Worm (Caenorhabditis elegans) whole organism, young adult: Measurements from ENCODE around the gene acr-24.

Experiments
- B0019.2 ChIP-seq: fragments of 200-800 bp; sonication (Bioruptor generic); conservative IDR thresholded peaks from 2 replicates; pipeline ENCODE4 v1.3.6; 2022; ENCODE audit warnings: missing genetic modification reagents, missing genetic modification characterization, missing compliant biosample characterization
- C06A6.2 ChIP-seq: fragments of 200-800 bp; sonication (Bioruptor generic); conservative IDR thresholded peaks from 2 replicates; pipeline ENCODE4 v1.3.6; 2022; ENCODE audit warnings: missing genetic modification characterization, missing compliant biosample characterization
- F33H1.4 ChIP-seq: fragments of 200-800 bp; sonication (Bioruptor generic); IDR thresholded peaks from 2 replicates; pipeline ENCODE4 v1.3.6; 2022; ENCODE audit warnings: missing genetic modification reagents, missing genetic modification characterization, missing compliant biosample characterization
- F37B4.10 ChIP-seq: fragments of 200-800 bp; sonication (Bioruptor generic); IDR thresholded peaks from 2 replicates; pipeline ENCODE4 v1.3.6; 2022; ENCODE audit warnings: missing genetic modification characterization, missing compliant biosample characterization
- F49E8.2 ChIP-seq: sonication (generic microtip); optimal IDR thresholded peaks from 3 replicates; lab custom pipeline; 2017; ENCODE audit warnings: missing genetic modification characterization, mild to moderate bottlenecking, missing compliant biosample characterization, antibody characterized with exemption, moderate library complexity; ENCODE audit not compliant: insufficient read depth
- K12H6.12 ChIP-seq: fragments of 200-800 bp; sonication (Bioruptor generic); optimal IDR thresholded peaks from 2 replicates; lab custom pipeline; 2018; ENCODE audit warnings: mild to moderate bottlenecking, missing genetic modification characterization, missing compliant biosample characterization
- Y56A3A.18 ChIP-seq: fragments of 200-800 bp; sonication (Bioruptor generic); IDR thresholded peaks from 2 replicates; pipeline ENCODE4 v1.3.6; 2022; ENCODE audit warnings: missing genetic modification reagents, missing genetic modification characterization, missing compliant biosample characterization
- akir-1 ChIP-seq: fragments of 200-800 bp; sonication (Bioruptor generic); optimal IDR thresholded peaks from 2 replicates; lab custom pipeline; 2018; ENCODE audit warnings: mild to moderate bottlenecking, missing genetic modification characterization, moderate library complexity, missing compliant biosample characterization
- aptf-3 ChIP-seq: fragments of 200-800 bp; sonication (Bioruptor generic); IDR thresholded peaks from 2 replicates; pipeline ENCODE4 v1.3.6; 2022; ENCODE audit warnings: missing genetic modification characterization, missing compliant biosample characterization
- attf-5 ChIP-seq: fragments of 200-800 bp; sonication (Bioruptor generic); optimal IDR thresholded peaks from 2 replicates; lab custom pipeline; 2018; ENCODE audit warnings: mild to moderate bottlenecking, missing genetic modification characterization, missing compliant biosample characterization
- bed-2 ChIP-seq: fragments of 200-800 bp; sonication (Bioruptor generic); IDR thresholded peaks from 2 replicates; pipeline ENCODE4 v1.3.6; 2022; ENCODE audit warnings: missing genetic modification reagents, missing genetic modification characterization, missing compliant biosample characterization
- cebp-2 ChIP-seq: fragments of 200-800 bp; sonication (Bioruptor generic); IDR thresholded peaks from 2 replicates; pipeline ENCODE4 v1.3.6; 2022; ENCODE audit warnings: missing genetic modification characterization, missing compliant biosample characterization
- ceh-100 ChIP-seq: fragments of 200-800 bp; sonication (Bioruptor generic); IDR thresholded peaks from 2 replicates; pipeline ENCODE4 v1.3.6; 2022; ENCODE audit warnings: missing genetic modification reagents, missing genetic modification characterization, missing compliant biosample characterization
- ceh-91 ChIP-seq: fragments of 200-800 bp; sonication (Bioruptor generic); IDR thresholded peaks from 2 replicates; pipeline ENCODE4 v1.3.6; 2022; ENCODE audit warnings: missing genetic modification reagents, missing genetic modification characterization, missing compliant biosample characterization
- chd-7 ChIP-seq: sonication (generic microtip); optimal IDR thresholded peaks from 2 replicates; lab custom pipeline; 2016; ENCODE audit warnings: mild to moderate bottlenecking, missing genetic modification characterization, moderate library complexity, missing compliant biosample characterization
- dpl-1 ChIP-seq: fragments of 150-350 bp; optimal IDR thresholded peaks from 2 replicates; lab custom pipeline; 2014; ENCODE audit warnings: missing biosample characterization, missing genetic modification reagents, missing genetic modification characterization
- egrh-3 ChIP-seq: fragments of 200-800 bp; sonication (Bioruptor generic); IDR thresholded peaks from 2 replicates; pipeline ENCODE4 v1.3.6; 2022; ENCODE audit warnings: missing genetic modification reagents, missing genetic modification characterization, missing compliant biosample characterization
- gei-17 ChIP-seq: fragments of 200-800 bp; sonication (Bioruptor generic); optimal IDR thresholded peaks from 2 replicates; lab custom pipeline; 2018; ENCODE audit warnings: mild to moderate bottlenecking, missing genetic modification characterization, missing compliant biosample characterization
- him-1 ChIP-seq: sonication (generic microtip); optimal IDR thresholded peaks from 2 replicates; lab custom pipeline; 2016; ENCODE audit warnings: missing genotype, missing genetic modification reagents, missing genetic modification characterization, missing compliant biosample characterization
- hmg-20 ChIP-seq: fragments of 200-800 bp; sonication (Bioruptor generic); IDR thresholded peaks from 2 replicates; pipeline ENCODE4 v1.3.6; 2022; ENCODE audit warnings: missing genetic modification reagents, missing genetic modification characterization, missing compliant biosample characterization
- hrde-1 ChIP-seq: sonication (generic microtip); optimal IDR thresholded peaks from 2 replicates; lab custom pipeline; 2016; ENCODE audit warnings: missing genetic modification characterization, mild to moderate bottlenecking, missing compliant biosample characterization, moderate library complexity, missing genotype, missing genetic modification reagents, borderline replicate concordance
- let-526 ChIP-seq: fragments of 200-800 bp; sonication (Bioruptor generic); IDR thresholded peaks from 2 replicates; pipeline ENCODE4 v1.3.6; 2022; ENCODE audit warnings: missing genetic modification reagents, missing genetic modification characterization, missing compliant biosample characterization
- lir-1 ChIP-seq: fragments of 200-800 bp; sonication (Bioruptor generic); conservative IDR thresholded peaks from 2 replicates; pipeline ENCODE4 v1.3.6; 2022; ENCODE audit warnings: missing genetic modification reagents, missing genetic modification characterization, missing compliant biosample characterization
- lsl-1 ChIP-seq: fragments of 200-800 bp; sonication (Bioruptor generic); optimal IDR thresholded peaks from 2 replicates; lab custom pipeline; 2018; ENCODE audit warnings: mild to moderate bottlenecking, missing genetic modification characterization, moderate library complexity, missing compliant biosample characterization
- madf-3 ChIP-seq: fragments of 200-800 bp; sonication (Bioruptor generic); IDR thresholded peaks from 2 replicates; pipeline ENCODE4 v1.3.6; 2022; ENCODE audit warnings: missing genetic modification reagents, missing genetic modification characterization, missing compliant biosample characterization
- madf-6 ChIP-seq: fragments of 200-800 bp; sonication (Bioruptor generic); IDR thresholded peaks from 2 replicates; pipeline ENCODE4 v1.3.6; 2022; ENCODE audit warnings: missing genetic modification reagents, missing genetic modification characterization, missing compliant biosample characterization
- mcd-1 ChIP-seq: fragments of 200-800 bp; sonication (Bioruptor generic); IDR thresholded peaks from 2 replicates; pipeline ENCODE4 v1.3.6; 2022; ENCODE audit warnings: missing genetic modification reagents, missing genetic modification characterization, missing compliant biosample characterization
- mel-28 ChIP-seq: sonication (generic microtip); optimal IDR thresholded peaks from 2 replicates; lab custom pipeline; 2016; ENCODE audit warnings: borderline replicate concordance, mild to moderate bottlenecking, missing genetic modification characterization, missing compliant biosample characterization
- nfya-2 ChIP-seq: fragments of 200-800 bp; sonication (Bioruptor generic); IDR thresholded peaks from 2 replicates; pipeline ENCODE4 v1.3.6; 2022; ENCODE audit warnings: missing genetic modification reagents, missing genetic modification characterization, missing compliant biosample characterization
- nfyb-1 ChIP-seq: fragments of 200-800 bp; sonication (Bioruptor generic); IDR thresholded peaks from 2 replicates; pipeline ENCODE4 v1.3.6; 2022; ENCODE audit warnings: missing genetic modification reagents, missing genetic modification characterization, missing compliant biosample characterization
- nhr-80 ChIP-seq: sonication (generic microtip); optimal IDR thresholded peaks from 2 replicates; lab custom pipeline; 2016; ENCODE audit warnings: missing genetic modification characterization, missing compliant biosample characterization
- nhr-90 ChIP-seq: sonication (generic microtip); optimal IDR thresholded peaks from 2 replicates; lab custom pipeline; 2016; ENCODE audit warnings: missing genotype, mild to moderate bottlenecking, missing genetic modification characterization, missing compliant biosample characterization
- pbrm-1 ChIP-seq: fragments of 200-800 bp; sonication (Bioruptor generic); IDR thresholded peaks from 2 replicates; pipeline ENCODE4 v1.3.6; 2022; ENCODE audit warnings: missing genetic modification reagents, missing genetic modification characterization, missing compliant biosample characterization
- pha-4 ChIP-seq: fragments of 150-350 bp; sonication (generic microtip); optimal IDR thresholded peaks from 2 replicates; lab custom pipeline; 2014; ENCODE audit warnings: missing biosample characterization, missing genetic modification reagents, missing genetic modification characterization
- repo-1 ChIP-seq: sonication (generic microtip); optimal IDR thresholded peaks from 2 replicates; lab custom pipeline; 2017; ENCODE audit warnings: mild to moderate bottlenecking, missing genetic modification characterization, missing compliant biosample characterization
- rpc-1 ChIP-seq, 2 experiments: fragments of 150-350 bp in 1 of 2; sonication (generic microtip) in 1 of 2; optimal IDR thresholded peaks; 2 replicates each; lab custom pipeline; 2014 to 2018; ENCODE audit warnings: missing biosample characterization in 1 of 2, missing genetic modification characterization in 1 of 2, missing genetic modification reagents in 1 of 2, missing genotype in 1 of 2
- snpc-3.4 ChIP-seq: sonication (generic microtip); optimal IDR thresholded peaks from 2 replicates; lab custom pipeline; 2017; ENCODE audit warnings: missing genetic modification characterization, mild to moderate bottlenecking, missing compliant biosample characterization, antibody characterized with exemption, moderate library complexity, missing genotype, missing genetic modification reagents
- tbp1 ChIP-seq: fragments of 200-800 bp; sonication (Bioruptor generic); optimal IDR thresholded peaks from 2 replicates; lab custom pipeline; 2018; ENCODE audit warnings: mild to moderate bottlenecking, missing genetic modification characterization, missing compliant biosample characterization
- tbx-9 ChIP-seq: sonication (generic microtip); optimal IDR thresholded peaks from 2 replicates; lab custom pipeline; 2016; ENCODE audit warnings: borderline replicate concordance, missing genetic modification characterization, inconsistent platforms, missing compliant biosample characterization
- tlf-1 ChIP-seq: fragments of 200-800 bp; sonication (Bioruptor generic); optimal IDR thresholded peaks from 2 replicates; lab custom pipeline; 2018; ENCODE audit warnings: mild to moderate bottlenecking, missing genetic modification characterization, missing compliant biosample characterization
- unc-130 ChIP-seq: sonication (generic microtip); optimal IDR thresholded peaks from 2 replicates; lab custom pipeline; 2016; ENCODE audit warnings: missing genetic modification reagents, missing genetic modification characterization, missing compliant biosample characterization
- xnd-1 ChIP-seq: sonication (generic microtip); optimal IDR thresholded peaks from 2 replicates; lab custom pipeline; 2016; ENCODE audit warnings: missing genotype, missing genetic modification reagents, missing genetic modification characterization, missing compliant biosample characterization
- zim-3 ChIP-seq: sonication (generic microtip); optimal IDR thresholded peaks from 2 replicates; lab custom pipeline; 2017; ENCODE audit warnings: mild to moderate bottlenecking, missing genetic modification characterization, moderate library complexity, missing compliant biosample characterization
- ztf-18 ChIP-seq: sonication (generic microtip); optimal IDR thresholded peaks from 2 replicates; lab custom pipeline; 2016; ENCODE audit warnings: missing genotype, mild to moderate bottlenecking, missing genetic modification characterization, missing compliant biosample characterization
- ztf-28 ChIP-seq: fragments of 200-800 bp; sonication (Bioruptor generic); IDR thresholded peaks from 2 replicates; pipeline ENCODE4 v1.3.6; 2022; ENCODE audit warnings: missing genetic modification reagents, missing genetic modification characterization, missing compliant biosample characterization
- ztf-3 ChIP-seq: fragments of 200-800 bp; sonication (Bioruptor generic); optimal IDR thresholded peaks from 2 replicates; lab custom pipeline; 2018; ENCODE audit warnings: mild to moderate bottlenecking, missing genetic modification characterization, missing compliant biosample characterization

The acr-24 gene

DNA sequence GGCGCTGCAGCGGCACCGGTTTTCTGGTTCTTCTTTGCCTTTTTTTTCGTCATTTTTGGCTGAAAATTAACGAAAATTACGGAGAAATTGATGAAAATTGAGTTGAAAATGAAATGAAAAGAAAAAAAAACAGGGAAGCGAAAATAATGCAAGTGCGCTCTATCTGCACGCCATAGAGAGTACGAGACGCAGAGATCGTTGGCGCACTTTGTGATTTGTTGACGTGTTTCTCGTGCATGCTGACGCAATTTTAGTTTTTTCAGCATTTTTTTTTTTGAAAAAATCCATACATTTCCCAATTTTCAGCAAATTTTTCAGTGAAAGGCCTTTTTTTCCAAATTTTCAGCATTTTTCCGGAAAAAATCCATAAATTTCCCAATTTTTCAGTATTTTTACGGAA, 25.9 kb upstream of the acr-24 start, which contains the start of gene ntl-11 (continued):
- TF ChIP-seq him-1 (tag; lab: Kevin White, UChicago) (peak; percentile 15), F33H1.4 (GFP tag; lab: Robert Waterston, UW) (peak; percentile 77), mcd-1 (GFP tag; lab: Robert Waterston, UW) (peak; percentile 100)

DNA sequence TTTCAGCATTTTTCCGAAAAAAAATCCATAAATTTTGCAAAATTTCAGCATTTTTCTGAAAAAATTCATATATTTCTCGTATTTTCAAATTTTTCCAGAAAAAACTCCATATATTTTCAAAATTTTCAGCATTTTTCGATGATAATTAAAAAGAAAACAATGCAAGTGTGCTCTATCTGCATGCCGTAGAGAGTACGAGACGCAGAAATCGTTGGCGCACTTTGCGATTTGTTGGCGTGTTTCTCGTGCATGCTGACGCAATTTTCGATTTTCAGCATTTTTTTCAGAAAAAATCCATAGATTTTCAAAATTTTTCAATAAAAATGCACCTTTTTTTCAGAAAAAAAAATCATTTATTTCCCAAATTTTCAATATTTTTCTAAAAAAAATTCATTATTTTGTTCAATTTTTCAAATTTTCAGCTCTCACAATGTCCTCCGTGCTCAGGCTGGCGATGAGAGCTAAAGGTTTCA, 24.9 kb upstream of the acr-24 start, which contains the start of gene Y73F8A.27:
TSS of gene Y73F8A.27 (plus strand) at position 423 of the 473 bp plus-strand sequence.
- TF ChIP-seq nfyb-1 (GFP tag; lab: Robert Waterston, UW) (peak; percentile 92), gei-17 (peak; percentile 35), madf-6 (GFP tag; lab: Robert Waterston, UW) (peak; percentile 62), ceh-100 (GFP tag; lab: Robert Waterston, UW) (peak; percentile 78), pha-4 (tag; lab: Kevin White, UChicago) (peak; percentile 90), K12H6.12 (tag; lab: Kevin White, UChicago) (peak; percentile 74), nhr-90 (tag; lab: Kevin White, UChicago) (peak; percentile 28), C06A6.2 (peak; percentile 80), snpc-3.4 (peak; percentile 94), attf-5 (GFP tag; lab: Kevin White, UChicago) (peak; percentile 98), let-526 (0 out of 2 replicates have a peak, but pooled peaks have one; percentile 50), ztf-3 (no peak), him-1 (tag; lab: Kevin White, UChicago) (no peak), dpl-1 (GFP tag; lab: Kevin White, UChicago) (peak; percentile 59), cebp-2 (GFP tag; lab: Robert Waterston, UW) (no peak), tbp1 (peak; percentile 75), mel-28 (tag; lab: Kevin White, UChicago) (no peak), nhr-80 (tag; lab: Kevin White, UChicago) (peak; percentile 54), rpc-1 (optimal IDR thresholded peaks at IDR 0.05; lab: Kevin White, UChicago) (no peak), rpc-1 (tag; optimal IDR thresholded peaks at IDR 0.05; lab: Kevin White, UChicago) (no peak), tbx-9 (tag; lab: Kevin White, UChicago) (no peak), ztf-28 (GFP tag; lab: Robert Waterston, UW) (peak; percentile 59; the same call in 1 of the 2 replicates), ceh-91 (GFP tag; lab: Robert Waterston, UW) (peak; percentile 54; the same call in 1 of the 2 replicates), bed-2 (no peak), F49E8.2 (tag; lab: Kevin White, UChicago) (peak; percentile 55), akir-1 (GFP tag; lab: Kevin White, UChicago) (no peak), tlf-1 (peak; percentile 91), chd-7 (peak; percentile 36), mcd-1 (GFP tag; lab: Robert Waterston, UW) (peak; percentile 99), hrde-1 (tag; lab: Kevin White, UChicago) (peak; percentile 22), lir-1 (GFP tag; lab: Robert Waterston, UW) (peak; percentile 79), egrh-3 (GFP tag; lab: Robert Waterston, UW) (no peak), F37B4.10 (no peak), ztf-18 (tag; lab: Kevin White, UChicago) (peak; percentile 99), hmg-20 (GFP tag; lab: Robert Waterston, UW) (peak; percentile 68), nfya-2 (GFP tag; lab: Robert Waterston, UW) (no peak), xnd-1 (tag; lab: Kevin White, UChicago) (peak; percentile 4), unc-130 (GFP tag; lab: Kevin White, UChicago) (peak; percentile 62), aptf-3 (GFP tag; lab: Robert Waterston, UW) (no peak), Y56A3A.18 (GFP tag; lab: Robert Waterston, UW) (peak; percentile 69), pbrm-1 (peak; percentile 91), zim-3 (tag; lab: Kevin White, UChicago) (no peak), repo-1 (peak; percentile 77), madf-3 (GFP tag; lab: Robert Waterston, UW) (peak; percentile 89), B0019.2 (GFP tag; lab: Robert Waterston, UW) (0 out of 2 replicates have a peak, but pooled peaks have one; percentile 53), lsl-1 (peak; percentile 59)
